Worm (Caenorhabditis elegans): ENCODE data around the gene srx-22.

- TF ChIP-seq Y95B8A.8 (GFP tag; IDR thresholded peaks at IDR 0.05) (no peak), F57A8.1 (GFP tag; optimal IDR thresholded peaks at IDR 0.05) (no peak), nhr-80 (tag; optimal IDR thresholded peaks at IDR 0.05) (no peak), F57C9.4 (tag; optimal IDR thresholded peaks at IDR 0.05) (no peak), snpc-1.1 (tag; optimal IDR thresholded peaks at IDR 0.05; ENCODE audit: insufficient read depth) (no peak), ama-1 (optimal IDR thresholded peaks at IDR 0.05) (no peak), ama-1 (GFP tag; optimal IDR thresholded peaks at IDR 0.05) (no peak), snpc-4 (GFP tag; optimal IDR thresholded peaks at IDR 0.05) (no peak), snpc-4 (tag; optimal IDR thresholded peaks at IDR 0.05) (no peak), unc-62 (GFP tag; optimal IDR thresholded peaks at IDR 0.05) (no peak), him-1 (tag; optimal IDR thresholded peaks at IDR 0.05) (no peak), zfh-2 (GFP tag; conservative IDR thresholded peaks at IDR 0.05) (peak; percentile 70), unc-130 (GFP tag; optimal IDR thresholded peaks at IDR 0.05) (no peak)
These were observed 9.8 kb downstream of the srx-22 start for ce11 chrV:689538-689937.
